Worm (Caenorhabditis elegans) whole organism, L3 larva: Measurements from ENCODE around the gene F22E12.1.

Experiments
- ceh-28 ChIP-seq: fragments of 150-350 bp; optimal IDR thresholded peaks from 2 replicates; lab custom pipeline; 2014; ENCODE audit warnings: missing biosample characterization, missing genetic modification reagents, missing genetic modification characterization
- fos-1 ChIP-seq: fragments of 150-350 bp; optimal IDR thresholded peaks from 2 replicates; lab custom pipeline; 2014; ENCODE audit warnings: missing biosample characterization, missing genetic modification characterization
- hmg-11 ChIP-seq: sonication (generic microtip); optimal IDR thresholded peaks from 2 replicates; lab custom pipeline; 2016; ENCODE audit warnings: missing genetic modification characterization, missing compliant biosample characterization
- mdl-1 ChIP-seq: fragments of 150-350 bp; optimal IDR thresholded peaks from 2 replicates; lab custom pipeline; 2014; ENCODE audit warnings: missing biosample characterization, missing genetic modification characterization
- pqm-1 ChIP-seq: fragments of 150-350 bp; optimal IDR thresholded peaks from 2 replicates; lab custom pipeline; 2017; ENCODE audit warnings: missing biosample characterization, missing genetic modification characterization, inconsistent platforms
- snpc-4 ChIP-seq: fragments of 150-350 bp; optimal IDR thresholded peaks from 2 replicates; lab custom pipeline; 2014; ENCODE audit warnings: missing biosample characterization, missing genetic modification characterization
- tbx-2 ChIP-seq: sonication (generic microtip); optimal IDR thresholded peaks from 2 replicates; lab custom pipeline; 2016; ENCODE audit warnings: mild to moderate bottlenecking, missing genetic modification characterization, missing compliant biosample characterization
- unc-39 ChIP-seq: sonication (generic microtip); optimal IDR thresholded peaks from 4 replicates; lab custom pipeline; 2017; ENCODE audit warnings: missing biosample characterization, missing genetic modification characterization
- zag-1 ChIP-seq: fragments of 150-350 bp; optimal IDR thresholded peaks from 2 replicates; lab custom pipeline; 2014; ENCODE audit warnings: missing biosample characterization, missing genetic modification characterization

DNA sequence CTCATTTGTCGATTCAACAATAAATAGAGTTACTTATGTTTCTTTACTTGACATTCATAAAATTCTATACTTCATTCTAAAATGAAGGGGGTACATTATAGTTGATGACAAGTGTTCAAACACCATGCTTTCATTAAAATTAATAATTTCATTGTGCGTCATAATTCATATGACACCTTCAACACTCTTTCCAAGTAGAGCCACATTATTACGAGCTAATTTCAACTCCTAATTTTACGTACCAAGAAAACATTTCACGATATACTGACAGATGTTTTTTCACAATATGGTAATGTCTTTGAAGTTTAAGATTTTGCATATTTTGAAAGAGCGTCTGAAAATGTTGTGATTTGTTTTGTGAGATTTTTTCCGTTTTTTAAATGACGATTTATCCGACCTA, 8.3 kb upstream of the F22E12.1 start:
- no peak for TF ChIP-seq ceh-28 (tag; lab: Kevin White, UChicago)
- TF ChIP-seq zag-1 (tag; lab: Kevin White, UChicago), result no peak
- no peak for TF ChIP-seq mdl-1
- no peak for TF ChIP-seq unc-39 (tag; lab: Kevin White, UChicago)
- no peak for TF ChIP-seq tbx-2 (tag; lab: Kevin White, UChicago)
- no peak for TF ChIP-seq hmg-11
- no peak for TF ChIP-seq pqm-1
- TF ChIP-seq fos-1 (tag; lab: Kevin White, UChicago), result no peak
- no peak for TF ChIP-seq snpc-4 (tag; lab: Kevin White, UChicago)
